Fruit fly (Drosophila melanogaster): Measurements from ENCODE around the gene IKKepsilon.

- no peak for TF ChIP-seq Pif1B (GFP tag; optimal IDR thresholded peaks at IDR 0.05)
- TF ChIP-seq CG32121 (GFP tag; IDR thresholded peaks at IDR 0.05): no peak
- no peak for TF ChIP-seq CG8159 (tag; optimal IDR thresholded peaks at IDR 0.05)
- TF ChIP-seq CG8301 (tag; optimal IDR thresholded peaks at IDR 0.05): no peak
- TF ChIP-seq EcR (GFP tag; optimal IDR thresholded peaks at IDR 0.05): no peak
- no peak for TF ChIP-seq rn (GFP tag; IDR thresholded peaks at IDR 0.05)
Measured at dm6 chr2L:20726451-20726850, 50.6 kb downstream of the IKKepsilon start, which contains the start of gene CG9316.
